Fruit fly (Drosophila melanogaster): Measurements from ENCODE around the gene RpS21.

Gene RpS21

DNA sequence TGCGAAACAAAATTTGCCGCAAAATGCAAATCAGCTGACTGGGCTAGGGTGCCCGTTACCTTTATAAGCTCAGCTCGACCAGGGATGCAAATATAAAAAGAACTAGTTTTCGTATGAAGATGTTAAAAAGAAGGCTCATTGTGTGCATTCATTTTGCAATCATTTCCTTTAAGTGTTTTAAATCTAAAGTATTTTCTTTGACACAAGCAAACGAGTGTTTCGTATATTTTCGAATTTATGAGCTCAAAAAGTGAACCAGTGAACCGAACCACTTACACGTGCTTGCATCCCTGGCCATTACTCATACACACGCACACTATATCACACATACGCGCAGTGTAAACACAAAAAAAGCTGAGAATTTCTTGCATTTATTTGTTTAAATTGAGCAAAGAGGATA is 22.3 kb downstream of the RpS21 start, which contains the start of the genes Prx6a and Sbat (continued):
- TF ChIP-seq onecut (GFP tag; IDR thresholded peaks at IDR 0.05) (peak; percentile 21; the same call in 1 of the 2 replicates), corto (GFP tag; optimal IDR thresholded peaks at IDR 0.05) (no peak), CG7271 (tag; optimal IDR thresholded peaks at IDR 0.05) (no peak), Atf-2 (GFP tag; optimal IDR thresholded peaks at IDR 0.05) (peak; percentile 5), maf-S (GFP tag; optimal IDR thresholded peaks at IDR 0.05) (peak; percentile 54), CG13287 (GFP tag; IDR thresholded peaks at IDR 0.05; ENCODE audit: partially characterized antibody) (peak; percentile 48), dmrt99B (tag; optimal IDR thresholded peaks at IDR 0.05) (peak; percentile 50), prd (optimal IDR thresholded peaks at IDR 0.05) (no peak), prd (GFP tag; IDR thresholded peaks at IDR 0.05) (peak; percentile 80), ind (GFP tag; optimal IDR thresholded peaks at IDR 0.05) (peak; percentile 79), Hmr (GFP tag; optimal IDR thresholded peaks at IDR 0.05) (peak; percentile 78), Elba2 (GFP tag; optimal IDR thresholded peaks at IDR 0.05) (no peak), her (GFP tag; optimal IDR thresholded peaks at IDR 0.05) (peak; percentile 69), luna (GFP tag; optimal IDR thresholded peaks at IDR 0.05) (peak; percentile 77), Fer2 (tag; optimal IDR thresholded peaks at IDR 0.05) (peak; percentile 66), bab2 (GFP tag; optimal IDR thresholded peaks at IDR 0.05) (peak; percentile 74), Pdp1 (GFP tag; optimal IDR thresholded peaks at IDR 0.05) (peak; percentile 64 to 67), CG12744 (GFP tag; optimal IDR thresholded peaks at IDR 0.05) (peak; percentile 57), ERR (GFP tag; optimal IDR thresholded peaks at IDR 0.05) (no peak), CG10267 (tag; optimal IDR thresholded peaks at IDR 0.05) (peak; percentile 58), CG11247 (GFP tag; IDR thresholded peaks at IDR 0.05) (no peak), slou (GFP tag; optimal IDR thresholded peaks at IDR 0.05) (no peak), Dbx (GFP tag; IDR thresholded peaks at IDR 0.05) (peak; percentile 61; the same call in 2 of the 3 replicates), gsb (GFP tag; IDR thresholded peaks at IDR 0.05) (0 out of 2 replicates have a peak, but pooled peaks have one; percentile 30), MTF-1 (GFP tag; optimal IDR thresholded peaks at IDR 0.05; ENCODE audit: borderline replicate concordance) (no peak), nerfin-1 (tag; optimal IDR thresholded peaks at IDR 0.05) (peak; percentile 68), Ets65A (GFP tag) (peak; percentile 96), Bdp1 (GFP tag; optimal IDR thresholded peaks at IDR 0.05) (peak; percentile 57), ase (GFP tag; IDR thresholded peaks at IDR 0.05) (peak; percentile 52; the same call in 1 of the 3 replicates), CG7745 (tag; optimal IDR thresholded peaks at IDR 0.05) (no peak), caup (GFP tag; optimal IDR thresholded peaks at IDR 0.05; ENCODE audit: severe bottlenecking) (peak; percentile 56), zf30C (GFP tag; optimal IDR thresholded peaks at IDR 0.05) (no peak), psq (GFP tag; optimal IDR thresholded peaks at IDR 0.05) (no peak), CG9876 (GFP tag; optimal IDR thresholded peaks at IDR 0.05) (peak; percentile 63), CG10274 (GFP tag; optimal IDR thresholded peaks at IDR 0.05) (peak; percentile 40), da (GFP tag; optimal IDR thresholded peaks at IDR 0.05) (peak; percentile 53), CG31441 (GFP tag; IDR thresholded peaks at IDR 0.05) (peak; percentile 34), ftz-f1 (GFP tag; optimal IDR thresholded peaks at IDR 0.05) (no peak), CG16815 (GFP tag; optimal IDR thresholded peaks at IDR 0.05) (peak; percentile 48), CG10654 (GFP tag; optimal IDR thresholded peaks at IDR 0.05) (peak; percentile 68), CG13894 (tag; optimal IDR thresholded peaks at IDR 0.05) (peak; percentile 85), Hr39 (optimal IDR thresholded peaks at IDR 0.05) (no peak), CG43689 (GFP tag; IDR thresholded peaks at IDR 0.05) (no peak), CG1233 (GFP tag; optimal IDR thresholded peaks at IDR 0.05) (peak; percentile 72), Side (GFP tag; optimal IDR thresholded peaks at IDR 0.05) (peak; percentile 77), CG33557 (GFP tag; optimal IDR thresholded peaks at IDR 0.05) (peak; percentile 66), emc (GFP tag; optimal IDR thresholded peaks at IDR 0.05) (peak; percentile 10), HmgD (GFP tag; optimal IDR thresholded peaks at IDR 0.05) (peak; percentile 75), tup (GFP tag; optimal IDR thresholded peaks at IDR 0.05) (no peak), trem (tag; optimal IDR thresholded peaks at IDR 0.05) (peak; percentile 79), stc (GFP tag; IDR thresholded peaks at IDR 0.05) (peak; percentile 45; the same call in 1 of the 2 replicates), Hey (tag; optimal IDR thresholded peaks at IDR 0.05) (peak; percentile 2)

Data from whole organism, embryonic.